Fruit fly (Drosophila melanogaster) whole organism, embryonic: ENCODE data around the gene 5-HT2B.
A peak's percentile ranks its signal among the peaks of the same experiment; 100 is the strongest.

Experiments used
- CG10147 ChIP-seq: fragments of 200-800 bp; sonication (Bioruptor generic); optimal IDR thresholded peaks from 2 replicates; lab custom pipeline; 2019; ENCODE audit warnings: missing biosample characterization, mild to moderate bottlenecking, missing genetic modification characterization, moderate library complexity
- CG10321 ChIP-seq: fragments of 200-800 bp; sonication (Bioruptor generic); IDR thresholded peaks from 2 replicates; pipeline ENCODE4 v1.3.6; 2022; ENCODE audit warnings: missing biosample characterization, missing genetic modification characterization
- CG11504 ChIP-seq: fragments of 200-800 bp; sonication (Bioruptor generic); optimal IDR thresholded peaks from 3 replicates; lab custom pipeline; 2019; ENCODE audit warnings: missing biosample characterization, mild to moderate bottlenecking, missing genetic modification characterization, moderate library complexity
- CG12071 ChIP-seq: fragments of 200-800 bp; sonication (Bioruptor generic); optimal IDR thresholded peaks from 3 replicates; lab custom pipeline; 2018; ENCODE audit warnings: missing biosample characterization, mild to moderate bottlenecking, missing genetic modification characterization
- CG12155 ChIP-seq: fragments of 200-800 bp; sonication (Bioruptor generic); optimal IDR thresholded peaks from 3 replicates; lab custom pipeline; 2016; ENCODE audit warnings: missing biosample characterization, missing genetic modification characterization
- CG13287 ChIP-seq: fragments of 200-800 bp; sonication (Bioruptor generic); IDR thresholded peaks from 2 replicates; pipeline ENCODE4 v1.3.6; 2022; ENCODE audit warnings: missing biosample characterization, missing genetic modification characterization; ENCODE audit not compliant: partially characterized antibody
- CG13894 ChIP-seq: fragments of 200-800 bp; sonication (Bioruptor generic); optimal IDR thresholded peaks from 3 replicates; lab custom pipeline; 2018; ENCODE audit warnings: missing biosample characterization, mild to moderate bottlenecking, missing genetic modification characterization, moderate library complexity
- CG14710 ChIP-seq: fragments of 200-800 bp; sonication (Bioruptor generic); optimal IDR thresholded peaks from 3 replicates; lab custom pipeline; 2019; ENCODE audit warnings: missing biosample characterization, mild to moderate bottlenecking, missing genetic modification characterization, moderate library complexity
- CG14860 ChIP-seq: fragments of 200-800 bp; sonication (Bioruptor generic); IDR thresholded peaks from 3 replicates; pipeline ENCODE4 v1.3.6; 2022; ENCODE audit warnings: missing biosample characterization, missing genetic modification characterization; ENCODE audit not compliant: partially characterized antibody
- CG15514 ChIP-seq: fragments of 200-800 bp; sonication (Bioruptor generic); optimal IDR thresholded peaks from 3 replicates; lab custom pipeline; 2017; ENCODE audit warnings: missing biosample characterization, missing genetic modification characterization, mild to moderate bottlenecking, moderate library complexity, missing genetic modification reagents
- CG18599 ChIP-seq: fragments of 200-800 bp; sonication (Bioruptor generic); optimal IDR thresholded peaks from 3 replicates; lab custom pipeline; 2017; ENCODE audit warnings: missing biosample characterization, missing genetic modification characterization, mild to moderate bottlenecking, moderate library complexity, missing genetic modification reagents
- CG18764 ChIP-seq: fragments of 200-800 bp; sonication (Bioruptor generic); optimal IDR thresholded peaks from 3 replicates; lab custom pipeline; 2016; ENCODE audit warnings: missing biosample characterization, missing genetic modification characterization
- CG2116 ChIP-seq: fragments of 200-800 bp; sonication (Bioruptor generic); optimal IDR thresholded peaks from 3 replicates; lab custom pipeline; 2018; ENCODE audit warnings: missing biosample characterization, mild to moderate bottlenecking, missing genetic modification characterization
- CG2875 ChIP-seq: fragments of 200-800 bp; sonication (Bioruptor generic); optimal IDR thresholded peaks from 2 replicates; lab custom pipeline; 2017; ENCODE audit warnings: missing biosample characterization, mild to moderate bottlenecking, missing genetic modification characterization, missing genetic modification reagents
- CG32772 ChIP-seq: fragments of 200-800 bp; sonication (Bioruptor generic); IDR thresholded peaks from 2 replicates; pipeline ENCODE4 v1.3.6; 2022; ENCODE audit warnings: missing biosample characterization, missing genetic modification characterization
- CG33213 ChIP-seq: fragments of 200-800 bp; sonication (Bioruptor generic); optimal IDR thresholded peaks from 3 replicates; lab custom pipeline; 2016; ENCODE audit warnings: missing biosample characterization, missing genetic modification characterization
- CG3726 ChIP-seq: fragments of 200-800 bp; sonication (Bioruptor generic); IDR thresholded peaks from 3 replicates; pipeline ENCODE4, ENCODE4 v1.3.6; 2022; ENCODE audit warnings: missing biosample characterization, missing genetic modification characterization
- CG4424 ChIP-seq: fragments of 200-800 bp; sonication (Bioruptor generic); optimal IDR thresholded peaks from 3 replicates; lab custom pipeline; 2016; ENCODE audit warnings: missing biosample characterization, missing genetic modification characterization
- CG6765 ChIP-seq: fragments of 200-800 bp; sonication (Bioruptor generic); optimal IDR thresholded peaks from 3 replicates; lab custom pipeline; 2017; ENCODE audit warnings: missing biosample characterization, mild to moderate bottlenecking, missing genetic modification characterization
- CG9609 ChIP-seq: fragments of 200-800 bp; sonication (Bioruptor generic); optimal IDR thresholded peaks from 3 replicates; lab custom pipeline; 2016; ENCODE audit warnings: missing biosample characterization, missing genetic modification characterization
- CG9797 ChIP-seq: fragments of 200-800 bp; sonication (Bioruptor generic); optimal IDR thresholded peaks from 3 replicates; lab custom pipeline; 2018; ENCODE audit warnings: missing biosample characterization, mild to moderate bottlenecking, missing genetic modification characterization
- Dll ChIP-seq: fragments of 200-800 bp; sonication (Bioruptor generic); IDR thresholded peaks from 4 replicates; pipeline ENCODE4 v1.3.6; 2022; ENCODE audit warnings: missing biosample characterization, missing genetic modification characterization; ENCODE audit not compliant: partially characterized antibody
- Dp ChIP-seq: fragments of 200-800 bp; sonication (Bioruptor generic); optimal IDR thresholded peaks from 2 replicates; lab custom pipeline; 2018; ENCODE audit warnings: missing biosample characterization, mild to moderate bottlenecking, missing genetic modification characterization, moderate library complexity
- E2f2 ChIP-seq: fragments of 200-800 bp; sonication (Bioruptor generic); IDR thresholded peaks from 2 replicates; pipeline ENCODE4 v1.3.6; 2022; ENCODE audit warnings: missing biosample characterization, missing genetic modification characterization
- Hmr ChIP-seq: fragments of 200-800 bp; sonication (Bioruptor generic); optimal IDR thresholded peaks from 3 replicates; lab custom pipeline; 2017; ENCODE audit warnings: mild to moderate bottlenecking, missing biosample characterization, missing genetic modification reagents, missing genetic modification characterization
- NC2β ChIP-seq: fragments of 200-800 bp; sonication (Bioruptor generic); optimal IDR thresholded peaks from 2 replicates; lab custom pipeline; 2016; ENCODE audit warnings: missing biosample characterization, missing genetic modification characterization
- NK7.1 ChIP-seq: fragments of 200-800 bp; sonication (Bioruptor generic); optimal IDR thresholded peaks from 3 replicates; lab custom pipeline; 2016; ENCODE audit warnings: missing biosample characterization, missing genetic modification characterization
- Optix ChIP-seq: fragments of 200-800 bp; sonication (Bioruptor generic); IDR thresholded peaks from 3 replicates; pipeline ENCODE4 v1.3.6; 2022; ENCODE audit warnings: missing biosample characterization, missing genetic modification characterization
- Rx ChIP-seq: fragments of 200-800 bp; sonication (Bioruptor generic); IDR thresholded peaks from 2 replicates; pipeline ENCODE4 v1.3.6; 2022; ENCODE audit warnings: missing biosample characterization, missing genetic modification characterization
- amos ChIP-seq: fragments of 200-800 bp; sonication (Bioruptor generic); IDR thresholded peaks from 2 replicates; pipeline ENCODE4 v1.3.6; 2022; ENCODE audit warnings: missing biosample characterization, missing genetic modification characterization; ENCODE audit not compliant: partially characterized antibody
- ato ChIP-seq: fragments of 200-800 bp; sonication (Bioruptor generic); IDR thresholded peaks from 2 replicates; pipeline ENCODE4 v1.3.6; 2022; ENCODE audit warnings: missing biosample characterization, missing genetic modification characterization; ENCODE audit not compliant: partially characterized antibody
- en ChIP-seq: fragments of 200-800 bp; sonication (Bioruptor generic); optimal IDR thresholded peaks from 2 replicates; lab custom pipeline; 2016; ENCODE audit warnings: missing biosample characterization, missing genetic modification characterization
- gcm ChIP-seq: fragments of 200-800 bp; sonication (Bioruptor generic); optimal IDR thresholded peaks from 2 replicates; lab custom pipeline; 2019; ENCODE audit warnings: missing biosample characterization, mild to moderate bottlenecking, missing genetic modification characterization, moderate library complexity
- gfzf ChIP-seq: fragments of 200-800 bp; sonication (Bioruptor generic); optimal IDR thresholded peaks from 2 replicates; lab custom pipeline; 2016; ENCODE audit warnings: missing biosample characterization, mild to moderate bottlenecking, missing genetic modification characterization, moderate library complexity
- jumu ChIP-seq: fragments of 200-800 bp; sonication (Bioruptor generic); optimal IDR thresholded peaks from 3 replicates; lab custom pipeline; 2016; ENCODE audit warnings: missing biosample characterization, missing genetic modification characterization
- kay ChIP-seq: fragments of 200-800 bp; sonication (Bioruptor generic); optimal IDR thresholded peaks from 2 replicates; lab custom pipeline; 2016; ENCODE audit warnings: missing biosample characterization, missing genetic modification characterization
- lab ChIP-seq: fragments of 200-800 bp; sonication (Bioruptor generic); optimal IDR thresholded peaks from 3 replicates; lab custom pipeline; 2017; ENCODE audit warnings: missing biosample characterization, missing genetic modification characterization, mild to moderate bottlenecking, moderate library complexity, missing genetic modification reagents
- nmo ChIP-seq: fragments of 200-800 bp; sonication (Bioruptor generic); optimal IDR thresholded peaks from 2 replicates; lab custom pipeline; 2018; ENCODE audit warnings: missing biosample characterization, mild to moderate bottlenecking, missing genetic modification characterization, moderate library complexity
- pum ChIP-seq: fragments of 200-800 bp; sonication (Bioruptor generic); optimal IDR thresholded peaks from 2 replicates; lab custom pipeline; 2016; ENCODE audit warnings: missing biosample characterization, missing genetic modification characterization
- pzg ChIP-seq: fragments of 200-800 bp; sonication (Bioruptor generic); optimal IDR thresholded peaks from 3 replicates; lab custom pipeline; 2018; ENCODE audit warnings: missing biosample characterization, mild to moderate bottlenecking, missing genetic modification characterization, moderate library complexity
- scrt ChIP-seq: fragments of 200-800 bp; sonication (Bioruptor generic); optimal IDR thresholded peaks from 2 replicates; lab custom pipeline; 2018; ENCODE audit warnings: missing biosample characterization, mild to moderate bottlenecking, missing genetic modification characterization, moderate library complexity
- sens ChIP-seq: fragments of 200-800 bp; sonication (Bioruptor generic); peaks from one replicate; lab custom pipeline; 2016; ENCODE audit warnings: missing biosample characterization, missing genetic modification characterization
- shn ChIP-seq: fragments of 200-800 bp; sonication (Bioruptor generic); optimal IDR thresholded peaks from 3 replicates; lab custom pipeline; 2016; ENCODE audit warnings: missing biosample characterization, missing genetic modification characterization
- tgo ChIP-seq: fragments of 200-800 bp; sonication (Bioruptor generic); IDR thresholded peaks from 3 replicates; pipeline ENCODE4 v1.3.6; 2022; ENCODE audit warnings: missing biosample characterization, missing genetic modification characterization
- trem ChIP-seq: fragments of 200-800 bp; optimal IDR thresholded peaks from 3 replicates; lab custom pipeline; 2019; ENCODE audit warnings: missing biosample characterization, mild to moderate bottlenecking, missing genetic modification characterization, moderate library complexity
- zen2 ChIP-seq: fragments of 200-800 bp; sonication (Bioruptor generic); IDR thresholded peaks from 3 replicates; pipeline ENCODE4 v1.3.6; 2022; ENCODE audit warnings: missing biosample characterization, missing genetic modification characterization; ENCODE audit not compliant: partially characterized antibody

5-HT2B gene

dm6 chr3R:8545915-8546314 is 32.1 kb upstream of the 5-HT2B start:
- no peak for TF ChIP-seq jumu (GFP tag; lab: Kevin White, UChicago)
- peak; percentile 1 for TF ChIP-seq CG15514 (GFP tag; lab: Kevin White, UChicago)
- peak; percentile 69 for TF ChIP-seq CG18599 (GFP tag; lab: Kevin White, UChicago)
- TF ChIP-seq CG12155 (GFP tag; lab: Kevin White, UChicago) = no peak
- peak; percentile 43 for TF ChIP-seq lab (GFP tag; lab: Kevin White, UChicago)
- TF ChIP-seq CG11504 (tag; lab: Kevin White, UChicago) = peak; percentile 4
- peak; percentile 41 for TF ChIP-seq Hmr (GFP tag; lab: Kevin White, UChicago)

DNA sequence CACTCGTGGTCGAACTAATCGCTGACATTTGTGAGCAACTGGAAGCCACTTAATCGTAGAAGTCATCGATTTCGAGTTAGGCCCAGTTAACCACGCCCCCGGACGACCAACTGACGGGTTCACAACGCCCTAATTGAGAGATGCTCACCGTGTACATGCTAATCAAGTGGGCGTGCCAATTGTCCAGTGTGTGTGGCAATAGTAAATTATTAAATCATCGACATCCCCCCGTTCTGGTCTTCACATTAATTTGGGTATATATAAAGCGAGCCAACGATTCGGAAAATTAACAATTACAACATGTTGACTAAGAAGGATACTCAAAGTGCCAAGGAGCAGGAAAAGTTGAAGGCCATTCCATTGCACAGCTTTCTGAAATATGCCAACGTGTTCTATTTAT is 25.7 kb upstream of the 5-HT2B start, which contains the start of gene Or85d:
Gene Or85d, plus strand, starts transcription at position 301 of the 400 bp plus-strand sequence.
- TF ChIP-seq CG2875 (GFP tag; lab: Kevin White, UChicago) = no peak
- TF ChIP-seq, all 482 proteins: peak for 0

dm6 chr3R:8561522-8561921 is 16.5 kb upstream of the 5-HT2B start, which contains the start of gene pch2:
pch2 (minus strand) TSS chr3R:8561764.
- no peak for TF ChIP-seq Dll
- peak; percentile 55 for TF ChIP-seq gfzf
- peak; percentile 28 for TF ChIP-seq CG9797 (GFP tag; lab: Kevin White, UChicago)
- TF ChIP-seq pzg (GFP tag; lab: Kevin White, UChicago) = peak; percentile 16
- peak; percentile 76 for TF ChIP-seq E2f2
- TF ChIP-seq Dp (GFP tag; lab: Kevin White, UChicago) = peak; percentile 66
- TF ChIP-seq shn (GFP tag; lab: Kevin White, UChicago) = no peak
- peak; percentile 11 for TF ChIP-seq sens (GFP tag; lab: Kevin White, UChicago)
- TF ChIP-seq scrt = peak; percentile 35
- TF ChIP-seq CG6765 (GFP tag; lab: Kevin White, UChicago) = no peak
- no peak for TF ChIP-seq NK7.1
- no peak for TF ChIP-seq CG13894
- no peak for TF ChIP-seq CG10147 (GFP tag; lab: Kevin White, UChicago)
- no peak for TF ChIP-seq kay
- no peak for TF ChIP-seq NC2β (GFP tag; lab: Kevin White, UChicago)

dm6 chr3R:8562484-8562886 is 15.5 kb upstream of the 5-HT2B start, which contains the start of the genes mRpS18A and CG31460:
mRpS18A (minus strand) TSS chr3R:8562593.
CG31460 (plus strand) TSS chr3R:8562673.
- TF ChIP-seq nmo (GFP tag; lab: Kevin White, UChicago) (peak; percentile 53), Rx (no peak), Optix (GFP tag; lab: Robert Waterston, UW) (no peak), ato (GFP tag; lab: Robert Waterston, UW) (no peak), CG14860 (peak; percentile 54; the same call in 2 of the 3 replicates), amos (GFP tag; lab: Robert Waterston, UW) (peak; percentile 65), gcm (no peak), trem (tag; lab: Kevin White, UChicago) (peak; percentile 40), sens (GFP tag; lab: Kevin White, UChicago) (peak; percentile 66), CG33213 (GFP tag; lab: Kevin White, UChicago) (no peak), CG9609 (GFP tag; lab: Kevin White, UChicago) (peak; percentile 8), CG2116 (peak; percentile 61), CG4424 (GFP tag; lab: Kevin White, UChicago) (no peak), zen2 (GFP tag; lab: Robert Waterston, UW) (peak; percentile 43; the same call in 1 of the 3 replicates), pum (GFP tag; lab: Kevin White, UChicago) (no peak), tgo (no peak), CG10321 (GFP tag; lab: Robert Waterston, UW) (no peak), CG13287 (GFP tag; lab: Robert Waterston, UW) (peak; percentile 86), en (GFP tag; lab: Kevin White, UChicago) (no peak), CG32772 (no peak), CG12071 (no peak), CG18764 (GFP tag; lab: Kevin White, UChicago) (no peak), CG3726 (GFP tag; lab: Robert Waterston, UW) (no peak), CG14710 (peak; percentile 59)
